Fruit fly (Drosophila melanogaster) whole organism, pupa: Measurements from ENCODE around the gene GluRIID.

Experiments
- CG13204 ChIP-seq: fragments of 200-800 bp; sonication (Bioruptor generic); optimal IDR thresholded peaks from 2 replicates; lab custom pipeline; 2018; ENCODE audit warnings: missing biosample characterization, mild to moderate bottlenecking, missing genetic modification characterization, moderate library complexity
- CG8301 ChIP-seq: fragments of 200-800 bp; sonication (Bioruptor generic); optimal IDR thresholded peaks from 2 replicates; lab custom pipeline; 2018; ENCODE audit warnings: missing biosample characterization, mild to moderate bottlenecking, missing genetic modification characterization
- EcR ChIP-seq: fragments of 200-800 bp; sonication (Bioruptor generic); optimal IDR thresholded peaks from 3 replicates; lab custom pipeline; 2019; ENCODE audit warnings: missing biosample characterization, missing genetic modification characterization, mild to moderate bottlenecking, moderate library complexity, missing genetic modification reagents
- Ets98B ChIP-seq: fragments of 200-800 bp; sonication (Bioruptor generic); IDR thresholded peaks from 2 replicates; pipeline ENCODE4 v1.3.6; 2022; ENCODE audit warnings: missing biosample characterization, missing genetic modification characterization

DNA sequence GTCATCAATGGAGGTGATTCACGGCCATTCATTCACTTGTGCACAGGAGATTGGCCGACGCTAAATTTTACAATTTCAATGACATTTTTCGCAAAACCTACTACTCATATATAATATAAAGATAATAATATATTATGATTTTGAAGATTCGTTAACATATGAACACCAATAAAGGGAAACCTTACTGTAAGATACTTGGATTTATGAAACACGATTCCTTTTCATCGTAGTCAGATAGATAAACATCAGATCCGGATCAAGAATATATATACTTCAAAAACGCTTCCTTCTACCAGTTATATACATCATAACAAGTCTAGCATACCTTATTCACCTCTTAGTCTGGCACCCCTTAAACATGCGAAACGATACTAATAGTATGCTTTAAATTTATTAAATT lies 7.6 kb upstream of the GluRIID start, which contains the start of gene Nep4:
- TF ChIP-seq Ets98B (GFP tag; lab: Robert Waterston, UW) (no peak), CG8301 (tag; lab: Kevin White, UChicago) (no peak), EcR (GFP tag; lab: Kevin White, UChicago) (no peak), CG13204 (GFP tag; lab: Kevin White, UChicago) (no peak)
